Worm (Caenorhabditis elegans): ENCODE data around the gene Y57A10A.31.

DNA sequence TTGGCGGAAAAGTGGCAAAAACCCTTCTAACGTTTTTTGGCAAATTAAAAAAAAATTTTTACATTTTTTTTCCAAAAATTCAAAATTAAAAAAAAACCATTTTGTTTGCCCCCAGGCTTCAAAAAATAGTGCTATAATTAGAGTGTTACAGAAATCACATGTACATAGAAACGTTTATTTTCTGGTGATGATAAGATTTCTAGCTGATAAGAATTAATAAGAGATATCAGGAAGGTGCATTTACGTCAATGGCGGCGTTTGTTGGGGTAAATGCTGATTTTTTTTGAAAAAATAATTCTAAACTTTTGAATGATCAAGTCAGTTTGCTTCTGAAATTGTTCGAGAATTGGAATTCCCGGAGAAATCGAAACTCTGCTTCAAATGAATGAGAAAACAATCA, 22.4 kb upstream of the Y57A10A.31 start:
- TF ChIP-seq ama-1 (optimal IDR thresholded peaks at IDR 0.05) = no peak
- no peak for TF ChIP-seq flt-1 (GFP tag; IDR thresholded peaks at IDR 0.05)
- no peak for TF ChIP-seq aly-1 (tag; optimal IDR thresholded peaks at IDR 0.05)
- no peak for TF ChIP-seq hnd-1 (tag; optimal IDR thresholded peaks at IDR 0.05)
- TF ChIP-seq ceh-36 (tag; optimal IDR thresholded peaks at IDR 0.05) = no peak
- TF ChIP-seq tbx-37 (GFP tag; conservative IDR thresholded peaks at IDR 0.05) = no peak
- no peak for TF ChIP-seq ets-7 (tag; optimal IDR thresholded peaks at IDR 0.05)

Data from whole organism, early embryonic.